Fruit fly (Drosophila melanogaster) whole organism, embryonic: ENCODE data around the gene slow.

Experiments
- Atf-2 ChIP-seq: fragments of 200-800 bp; sonication (Bioruptor generic); optimal IDR thresholded peaks from 2 replicates; lab custom pipeline; 2016; ENCODE audit warnings: missing biosample characterization, missing genetic modification characterization
- B-H2 ChIP-seq: fragments of 200-800 bp; sonication (Bioruptor generic); optimal IDR thresholded peaks from 2 replicates; lab custom pipeline; 2018; ENCODE audit warnings: missing biosample characterization, mild to moderate bottlenecking, missing genetic modification characterization
- Bgb ChIP-seq: fragments of 200-800 bp; sonication (Bioruptor generic); IDR thresholded peaks from 2 replicates; pipeline ENCODE4 v1.3.6; 2022; ENCODE audit warnings: missing biosample characterization, missing genetic modification characterization; ENCODE audit not compliant: partially characterized antibody
- Blimp-1 ChIP-seq: fragments of 200-800 bp; sonication (Bioruptor generic); optimal IDR thresholded peaks from 3 replicates; lab custom pipeline; 2018; ENCODE audit warnings: missing biosample characterization, missing genetic modification characterization, mild to moderate bottlenecking, moderate library complexity, missing genetic modification reagents
- CG11398 ChIP-seq: fragments of 200-800 bp; sonication (Bioruptor generic); optimal IDR thresholded peaks from 2 replicates; lab custom pipeline; 2016; ENCODE audit warnings: missing biosample characterization, missing genetic modification characterization
- CG12299 ChIP-seq: fragments of 200-800 bp; sonication (Bioruptor generic); optimal IDR thresholded peaks from 2 replicates; lab custom pipeline; 2018; ENCODE audit warnings: missing biosample characterization, mild to moderate bottlenecking, missing genetic modification characterization
- CG12659 ChIP-seq: fragments of 200-800 bp; sonication (Bioruptor generic); optimal IDR thresholded peaks from 3 replicates; lab custom pipeline; 2017; ENCODE audit warnings: mild to moderate bottlenecking, missing biosample characterization, missing genetic modification reagents, missing genetic modification characterization
- CG12942 ChIP-seq: fragments of 200-800 bp; sonication (Bioruptor generic); optimal IDR thresholded peaks from 3 replicates; lab custom pipeline; 2016; ENCODE audit warnings: missing biosample characterization, missing genetic modification characterization
- CG2129 ChIP-seq: fragments of 200-800 bp; sonication (Bioruptor generic); IDR thresholded peaks from 2 replicates; pipeline ENCODE4 v1.3.6; 2022; ENCODE audit warnings: missing biosample characterization, missing genetic modification characterization; ENCODE audit not compliant: partially characterized antibody
- CG30431 ChIP-seq: fragments of 200-800 bp; sonication (Bioruptor generic); optimal IDR thresholded peaks from 2 replicates; lab custom pipeline; 2017; ENCODE audit warnings: missing biosample characterization, missing genetic modification characterization
- CG31224 ChIP-seq: fragments of 200-800 bp; sonication (Bioruptor generic); IDR thresholded peaks from 2 replicates; pipeline ENCODE4 v1.3.6; 2022; ENCODE audit warnings: missing biosample characterization, missing genetic modification characterization
- CG32532 ChIP-seq: fragments of 200-800 bp; sonication (Bioruptor generic); IDR thresholded peaks from 2 replicates; pipeline ENCODE4 v1.3.6; 2022; ENCODE audit warnings: missing biosample characterization, missing genetic modification characterization
- CG3995 ChIP-seq: fragments of 200-800 bp; sonication (Bioruptor generic); optimal IDR thresholded peaks from 3 replicates; lab custom pipeline; 2016; ENCODE audit warnings: missing biosample characterization, missing genetic modification characterization
- CG4617 ChIP-seq: fragments of 200-800 bp; sonication (Bioruptor generic); optimal IDR thresholded peaks from 3 replicates; lab custom pipeline; 2016; ENCODE audit warnings: missing biosample characterization, missing genetic modification characterization, borderline replicate concordance
- CG4820 ChIP-seq: fragments of 200-800 bp; sonication (Bioruptor generic); optimal IDR thresholded peaks from 3 replicates; lab custom pipeline; 2016; ENCODE audit warnings: missing biosample characterization, missing genetic modification characterization
- CG6791 ChIP-seq: fragments of 200-800 bp; sonication (Bioruptor generic); IDR thresholded peaks from 3 replicates; pipeline ENCODE4 v1.3.6; 2022; ENCODE audit warnings: missing biosample characterization, missing genetic modification characterization; ENCODE audit not compliant: partially characterized antibody
- CG6854 ChIP-seq: fragments of 200-800 bp; sonication (Bioruptor generic); optimal IDR thresholded peaks from 3 replicates; lab custom pipeline; 2017; ENCODE audit warnings: missing biosample characterization, mild to moderate bottlenecking, missing genetic modification characterization
- CG7556 ChIP-seq: fragments of 200-800 bp; sonication (Bioruptor generic); optimal IDR thresholded peaks from 2 replicates; lab custom pipeline; 2017; ENCODE audit warnings: missing biosample characterization, mild to moderate bottlenecking, missing genetic modification characterization
- CG7839 ChIP-seq: fragments of 200-800 bp; sonication (Bioruptor generic); optimal IDR thresholded peaks from 3 replicates; lab custom pipeline; 2018; ENCODE audit warnings: missing biosample characterization, mild to moderate bottlenecking, missing genetic modification characterization, moderate library complexity
- CG7963 ChIP-seq: fragments of 200-800 bp; sonication (Bioruptor generic); IDR thresholded peaks from 3 replicates; pipeline ENCODE4 v1.3.6; 2022; ENCODE audit warnings: missing biosample characterization, missing genetic modification characterization; ENCODE audit not compliant: partially characterized antibody
- CG8924 ChIP-seq: fragments of 200-800 bp; optimal IDR thresholded peaks from 3 replicates; lab custom pipeline; 2019; ENCODE audit warnings: missing biosample characterization, mild to moderate bottlenecking, missing genetic modification characterization, moderate library complexity
- CG9727 ChIP-seq: fragments of 200-800 bp; sonication (Bioruptor generic); optimal IDR thresholded peaks from 3 replicates; lab custom pipeline; 2017; ENCODE audit warnings: missing biosample characterization, mild to moderate bottlenecking, missing genetic modification characterization
- CG9797 ChIP-seq: fragments of 200-800 bp; sonication (Bioruptor generic); optimal IDR thresholded peaks from 3 replicates; lab custom pipeline; 2018; ENCODE audit warnings: missing biosample characterization, mild to moderate bottlenecking, missing genetic modification characterization
- CHES-1-like ChIP-seq: fragments of 200-800 bp; sonication (Bioruptor generic); optimal IDR thresholded peaks from 2 replicates; lab custom pipeline; 2016; ENCODE audit warnings: missing biosample characterization, missing genetic modification characterization
- Dek ChIP-seq: fragments of 200-800 bp; sonication (Bioruptor generic); optimal IDR thresholded peaks from 3 replicates; lab custom pipeline; 2019; ENCODE audit warnings: missing biosample characterization, mild to moderate bottlenecking, missing genetic modification characterization, moderate library complexity
- Dip2 ChIP-seq: fragments of 200-800 bp; sonication (Bioruptor generic); IDR thresholded peaks from 2 replicates; pipeline ENCODE4 v1.3.6; 2022; ENCODE audit warnings: missing biosample characterization, missing genetic modification characterization
- Dp ChIP-seq: fragments of 200-800 bp; sonication (Bioruptor generic); optimal IDR thresholded peaks from 2 replicates; lab custom pipeline; 2018; ENCODE audit warnings: missing biosample characterization, mild to moderate bottlenecking, missing genetic modification characterization, moderate library complexity
- Ets97D ChIP-seq: fragments of 200-800 bp; sonication (Bioruptor generic); optimal IDR thresholded peaks from 3 replicates; lab custom pipeline; 2016; ENCODE audit warnings: missing biosample characterization, missing genetic modification characterization
- HLH4C ChIP-seq: fragments of 200-800 bp; sonication (Bioruptor generic); IDR thresholded peaks from 3 replicates; pipeline ENCODE4 v1.3.6; 2022; ENCODE audit warnings: missing biosample characterization, missing genetic modification characterization; ENCODE audit not compliant: partially characterized antibody
- Lpt ChIP-seq: fragments of >200 bp; optimal IDR thresholded peaks from 2 replicates; lab custom pipeline; 2018; ENCODE audit warnings: missing biosample characterization, missing genetic modification characterization
- MESR4 ChIP-seq: fragments of 200-800 bp; sonication (Bioruptor generic); optimal IDR thresholded peaks from 2 replicates; lab custom pipeline; 2018; ENCODE audit warnings: missing biosample characterization, mild to moderate bottlenecking, missing genetic modification characterization, moderate library complexity
- Mrtf ChIP-seq: fragments of 200-800 bp; sonication (Bioruptor generic); IDR thresholded peaks from 3 replicates; pipeline ENCODE4 v1.3.6; 2022; ENCODE audit warnings: missing biosample characterization, missing genetic modification characterization
- NFAT ChIP-seq: fragments of 200-800 bp; sonication (Bioruptor generic); IDR thresholded peaks from 2 replicates; pipeline ENCODE4 v1.3.6; 2022; ENCODE audit warnings: missing biosample characterization, missing genetic modification characterization
- Opbp ChIP-seq: fragments of 200-800 bp; sonication (Bioruptor generic); IDR thresholded peaks from 3 replicates; pipeline ENCODE4 v1.3.6; 2022; ENCODE audit warnings: missing biosample characterization, missing genetic modification characterization; ENCODE audit not compliant: partially characterized antibody
- Rfx ChIP-seq: fragments of 200-800 bp; sonication (Bioruptor generic); IDR thresholded peaks from 2 replicates; pipeline ENCODE4 v1.3.6; 2022; ENCODE audit warnings: missing biosample characterization, missing genetic modification characterization
- Sry-δ ChIP-seq: fragments of 200-800 bp; sonication (Bioruptor generic); optimal IDR thresholded peaks from 2 replicates; lab custom pipeline; 2016; ENCODE audit warnings: missing biosample characterization, missing genetic modification characterization
- amos ChIP-seq: fragments of 200-800 bp; sonication (Bioruptor generic); IDR thresholded peaks from 2 replicates; pipeline ENCODE4 v1.3.6; 2022; ENCODE audit warnings: missing biosample characterization, missing genetic modification characterization; ENCODE audit not compliant: partially characterized antibody
- chm ChIP-seq: fragments of 200-800 bp; sonication (Bioruptor generic); IDR thresholded peaks from 2 replicates; pipeline ENCODE4 v1.3.6; 2022; ENCODE audit warnings: missing biosample characterization, missing genetic modification characterization
- croc ChIP-seq: fragments of 200-800 bp; sonication (Bioruptor generic); conservative IDR thresholded peaks from 3 replicates; pipeline ENCODE4 v1.3.6; 2022; ENCODE audit warnings: missing biosample characterization, missing genetic modification characterization
- dm ChIP-seq: fragments of 200-800 bp; sonication (Bioruptor generic); optimal IDR thresholded peaks from 3 replicates; lab custom pipeline; 2016; ENCODE audit warnings: missing biosample characterization, missing genetic modification characterization
- fru ChIP-seq: fragments of >200 bp; optimal IDR thresholded peaks from 2 replicates; lab custom pipeline; 2017
- hth ChIP-seq: fragments of >200 bp; optimal IDR thresholded peaks from 2 replicates; lab custom pipeline; 2017; ENCODE audit warnings: inconsistent platforms
- nerfin-2 ChIP-seq: fragments of 200-800 bp; sonication (Bioruptor generic); IDR thresholded peaks from 2 replicates; pipeline ENCODE4 v1.3.6; 2022; ENCODE audit warnings: missing biosample characterization, missing genetic modification characterization; ENCODE audit not compliant: partially characterized antibody
- psq ChIP-seq: fragments of 200-800 bp; sonication (Bioruptor generic); optimal IDR thresholded peaks from 2 replicates; lab custom pipeline; 2017; ENCODE audit warnings: missing biosample characterization, missing genetic modification characterization
- pzg ChIP-seq: fragments of 200-800 bp; sonication (Bioruptor generic); optimal IDR thresholded peaks from 3 replicates; lab custom pipeline; 2018; ENCODE audit warnings: missing biosample characterization, mild to moderate bottlenecking, missing genetic modification characterization, moderate library complexity
- ranshi ChIP-seq: fragments of 200-800 bp; sonication (Bioruptor generic); IDR thresholded peaks from 2 replicates; pipeline ENCODE4 v1.3.6; 2022; ENCODE audit warnings: missing biosample characterization, missing genetic modification characterization
- slbo ChIP-seq: fragments of 200-800 bp; sonication (Bioruptor generic); IDR thresholded peaks from 2 replicates; pipeline ENCODE4 v1.3.6; 2022; ENCODE audit warnings: missing biosample characterization, missing genetic modification characterization
- sob ChIP-seq: fragments of 200-800 bp; sonication (Bioruptor generic); IDR thresholded peaks from 2 replicates; pipeline ENCODE4 v1.3.6; 2022; ENCODE audit warnings: missing biosample characterization, missing genetic modification characterization
- trem ChIP-seq: fragments of 200-800 bp; optimal IDR thresholded peaks from 3 replicates; lab custom pipeline; 2019; ENCODE audit warnings: missing biosample characterization, mild to moderate bottlenecking, missing genetic modification characterization, moderate library complexity
- tx ChIP-seq: fragments of 200-800 bp; sonication (Bioruptor generic); optimal IDR thresholded peaks from 2 replicates; lab custom pipeline; 2016; ENCODE audit warnings: missing biosample characterization, missing genetic modification characterization
- zfh1 ChIP-seq: fragments of 200-800 bp; sonication (Bioruptor generic); IDR thresholded peaks from 3 replicates; pipeline ENCODE4 v1.3.6; 2022; ENCODE audit warnings: missing biosample characterization, missing genetic modification characterization
- zfh2 ChIP-seq: fragments of 200-800 bp; sonication (Bioruptor generic); optimal IDR thresholded peaks from 2 replicates; lab custom pipeline; 2016; ENCODE audit warnings: missing biosample characterization, missing genetic modification characterization

slow gene

dm6 chr3L:4367339-4367738 is 16.9 kb upstream of the slow start, which contains the start of gene CG11342 (continued):
- peak; percentile 66; the same call in 1 of the 2 replicates for TF ChIP-seq CG2129 (GFP tag; lab: Robert Waterston, UW)
- no peak for TF ChIP-seq CG4820 (GFP tag; lab: Kevin White, UChicago)
- TF ChIP-seq CG7839 = no peak
- peak; percentile 47 for TF ChIP-seq dm
- TF ChIP-seq CG9797 (GFP tag; lab: Kevin White, UChicago) = no peak
- no peak for TF ChIP-seq zfh1 (GFP tag; lab: Robert Waterston, UW)
- peak; percentile 85 for TF ChIP-seq amos (GFP tag; lab: Robert Waterston, UW)
- TF ChIP-seq Lpt (GFP tag; lab: Kevin White, UChicago) = no peak
- no peak for TF ChIP-seq CG32532 (GFP tag; lab: Robert Waterston, UW)
- no peak for TF ChIP-seq CG12299 (tag; lab: Kevin White, UChicago)
- TF ChIP-seq CG4617 (GFP tag; lab: Kevin White, UChicago) = peak; percentile 35
- TF ChIP-seq MESR4 (GFP tag; lab: Kevin White, UChicago) = peak; percentile 24
- no peak for TF ChIP-seq fru (lab: Kevin White, UChicago)
- TF ChIP-seq CG6791 (GFP tag; lab: Robert Waterston, UW) = peak; percentile 78
- peak; percentile 15 for TF ChIP-seq CG12659
- TF ChIP-seq Dip2 (GFP tag; lab: Robert Waterston, UW) = no peak
- no peak for TF ChIP-seq slbo (GFP tag; lab: Robert Waterston, UW)
- TF ChIP-seq Rfx = peak; percentile 43; the same call in 1 of the 2 replicates
- peak; percentile 47 for TF ChIP-seq trem
- TF ChIP-seq CG9727 (GFP tag; lab: Kevin White, UChicago) = no peak
- no peak for TF ChIP-seq zfh2 (GFP tag; lab: Kevin White, UChicago)
- peak; percentile 63; the same call in 1 of the 3 replicates for TF ChIP-seq CG7963
- peak; percentile 89 for TF ChIP-seq Dp (GFP tag; lab: Kevin White, UChicago)
- peak; percentile 82 for TF ChIP-seq Bgb
- TF ChIP-seq Mrtf (GFP tag; lab: Robert Waterston, UW) = no peak
- peak; percentile 85 for TF ChIP-seq Sry-δ (GFP tag; lab: Kevin White, UChicago)
- no peak for TF ChIP-seq CG7556
- peak; percentile 42 for TF ChIP-seq pzg (GFP tag; lab: Kevin White, UChicago)
- TF ChIP-seq chm (GFP tag; lab: Robert Waterston, UW) = no peak
- TF ChIP-seq psq (GFP tag; lab: Kevin White, UChicago) = no peak
- no peak for TF ChIP-seq CG12942 (GFP tag; lab: Kevin White, UChicago)
- no peak for TF ChIP-seq CG11398 (GFP tag; lab: Kevin White, UChicago)
- TF ChIP-seq croc (GFP tag; lab: Robert Waterston, UW) = no peak
- no peak for TF ChIP-seq Dek
- TF ChIP-seq CG6854 (GFP tag; lab: Kevin White, UChicago) = no peak
- peak; percentile 87 for TF ChIP-seq Opbp (GFP tag; lab: Robert Waterston, UW)
- peak; percentile 11 for TF ChIP-seq CHES-1-like (GFP tag; lab: Kevin White, UChicago)
- TF ChIP-seq nerfin-2 (GFP tag; lab: Robert Waterston, UW) = peak; percentile 34; the same call in 1 of the 2 replicates
- TF ChIP-seq NFAT (GFP tag; lab: Robert Waterston, UW) = no peak
- TF ChIP-seq CG3995 (GFP tag; lab: Kevin White, UChicago) = no peak
- TF ChIP-seq ranshi (GFP tag; lab: Robert Waterston, UW) = no peak
- TF ChIP-seq hth = no peak
- no peak for TF ChIP-seq B-H2 (GFP tag; lab: Kevin White, UChicago)
- no peak for TF ChIP-seq CG8924 (tag; lab: Kevin White, UChicago)
- TF ChIP-seq Ets97D (GFP tag; lab: Kevin White, UChicago) = peak; percentile 58
- peak; percentile 67 for TF ChIP-seq HLH4C (GFP tag; lab: Robert Waterston, UW)
- TF ChIP-seq Blimp-1 (GFP tag; lab: Kevin White, UChicago) = no peak
- TF ChIP-seq CG30431 (GFP tag; lab: Kevin White, UChicago) = no peak
- TF ChIP-seq sob (GFP tag; lab: Robert Waterston, UW) = 0 out of 2 replicates have a peak, but pooled peaks have one; percentile 10
- TF ChIP-seq tx (GFP tag; lab: Kevin White, UChicago) = no peak
- TF ChIP-seq Atf-2 (GFP tag; lab: Kevin White, UChicago) = no peak
- no peak for TF ChIP-seq CG31224 (GFP tag; lab: Robert Waterston, UW)
